Fruit fly (Drosophila melanogaster): Measurements from ENCODE around the gene pira.

DNA sequence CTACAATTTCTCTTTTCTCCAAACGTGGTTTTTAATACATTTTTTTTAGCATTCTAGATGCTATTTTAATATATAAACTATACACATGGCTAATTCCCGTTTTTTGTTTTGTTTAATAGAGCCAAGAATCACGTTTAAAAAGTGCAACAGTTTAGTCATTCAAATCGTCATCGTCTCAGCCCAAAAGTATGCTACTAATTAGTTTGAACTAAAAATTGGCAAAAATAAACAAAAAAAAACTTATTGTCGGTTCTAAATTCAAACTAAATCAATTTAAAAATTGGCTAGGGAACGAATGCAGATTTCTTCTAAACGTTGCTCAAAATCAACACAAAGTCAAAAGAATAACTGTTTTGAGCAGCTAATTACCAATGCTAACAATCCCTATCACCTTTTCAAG is 6.3 kb downstream of the pira start:
- TF ChIP-seq fru (GFP tag; optimal IDR thresholded peaks at IDR 0.05) (no peak), usp (GFP tag; optimal IDR thresholded peaks at IDR 0.05) (no peak), Vsx2 (GFP tag; optimal IDR thresholded peaks at IDR 0.05; ENCODE audit: partially characterized antibody) (no peak), Hnf4 (GFP tag; optimal IDR thresholded peaks at IDR 0.05) (no peak), br (GFP tag; optimal IDR thresholded peaks at IDR 0.05) (no peak), sv (GFP tag; optimal IDR thresholded peaks at IDR 0.05) (no peak), Abd-B (GFP tag; optimal IDR thresholded peaks at IDR 0.05) (no peak), CG32264 (GFP tag; optimal IDR thresholded peaks at IDR 0.05) (no peak), GATAd (GFP tag; optimal IDR thresholded peaks at IDR 0.05) (no peak), Hr83 (GFP tag; optimal IDR thresholded peaks at IDR 0.05; ENCODE audit: poor library complexity, severe bottlenecking) (no peak), psq (GFP tag; optimal IDR thresholded peaks at IDR 0.05) (no peak), dmrt93B (GFP tag; optimal IDR thresholded peaks at IDR 0.05) (no peak), dl (GFP tag; optimal IDR thresholded peaks at IDR 0.05; ENCODE audit: insufficient read depth in 1 of 2, partially characterized antibody in 2 of 2) (no peak), Dfd (GFP tag; optimal IDR thresholded peaks at IDR 0.05) (no peak)
